Worm (Caenorhabditis elegans) whole organism, L4 larva: Measurements from ENCODE around the gene cest-8.

Experiments used
- R02D3.7 ChIP-seq: fragments of 150-350 bp; sonication (generic microtip); optimal IDR thresholded peaks from 3 replicates; lab custom pipeline; 2014; ENCODE audit warnings: missing biosample characterization, missing genetic modification characterization
- T26A8.4 ChIP-seq: fragments of 200-800 bp; sonication (Bioruptor generic); IDR thresholded peaks from 2 replicates; pipeline ENCODE4 v1.3.6; 2022; ENCODE audit warnings: missing genetic modification characterization, missing compliant biosample characterization
- Y5F2A.4 ChIP-seq: fragments of 200-800 bp; sonication (Bioruptor generic); optimal IDR thresholded peaks from 2 replicates; lab custom pipeline; 2018; ENCODE audit warnings: mild to moderate bottlenecking, missing genetic modification characterization, missing compliant biosample characterization
- ZK337.2 ChIP-seq: fragments of 200-800 bp; sonication (Bioruptor generic); IDR thresholded peaks from 2 replicates; pipeline ENCODE4 v1.3.6; 2022; ENCODE audit warnings: missing genetic modification reagents, missing genetic modification characterization, missing compliant biosample characterization
- ZK546.5 ChIP-seq, 2 experiments: sonication (generic microtip); optimal IDR thresholded peaks; 2 replicates each; lab custom pipeline; 2017; ENCODE audit warnings: missing biosample characterization in 2 of 2, missing genetic modification characterization in 2 of 2
- aha-1 ChIP-seq: fragments of 150-350 bp; peaks from one replicate; lab custom pipeline; 2014; ENCODE audit warnings: missing biosample characterization, missing genetic modification characterization
- arid-1 ChIP-seq: fragments of 200-800 bp; sonication (Bioruptor generic); conservative IDR thresholded peaks from 2 replicates; pipeline ENCODE4 v1.3.6; 2022; ENCODE audit warnings: missing genetic modification reagents, missing genetic modification characterization, missing compliant biosample characterization
- ceh-44 ChIP-seq: fragments of 200-800 bp; sonication (Bioruptor generic); IDR thresholded peaks from 2 replicates; pipeline ENCODE4 v1.3.6; 2022; ENCODE audit warnings: missing genetic modification reagents, missing genetic modification characterization, missing compliant biosample characterization
- ceh-62 ChIP-seq: sonication (generic microtip); optimal IDR thresholded peaks from 2 replicates; lab custom pipeline; 2017; ENCODE audit warnings: missing biosample characterization, missing genetic modification characterization
- cey-2 ChIP-seq: sonication (generic microtip); optimal IDR thresholded peaks from 3 replicates; lab custom pipeline; 2017; ENCODE audit warnings: missing genetic modification characterization, mild to moderate bottlenecking, missing compliant biosample characterization, antibody characterized with exemption, borderline replicate concordance; ENCODE audit not compliant: insufficient read depth
- daf-16 ChIP-seq, 3 experiments: sonication (generic microtip); optimal IDR thresholded peaks; 2 replicates each; lab custom pipeline; 2016 to 2017; ENCODE audit warnings: missing genetic modification characterization in 3 of 3, missing genetic modification reagents in 3 of 3, mild to moderate bottlenecking in 2 of 3, missing compliant biosample characterization in 2 of 3, missing biosample characterization in 1 of 3, moderate library complexity in 1 of 3
- daf-19 ChIP-seq: fragments of 200-800 bp; sonication (Bioruptor generic); conservative IDR thresholded peaks from 2 replicates; pipeline ENCODE4 v1.3.6; 2022; ENCODE audit warnings: missing genetic modification characterization, missing compliant biosample characterization
- daf-8 ChIP-seq: fragments of 200-800 bp; sonication (Bioruptor generic); IDR thresholded peaks from 2 replicates; pipeline ENCODE4 v1.3.6; 2022; ENCODE audit warnings: missing genetic modification characterization, missing compliant biosample characterization
- dmd-6 ChIP-seq: fragments of 200-800 bp; sonication (Bioruptor generic); IDR thresholded peaks from 2 replicates; pipeline ENCODE4 v1.3.6; 2022; ENCODE audit warnings: missing genetic modification reagents, missing genetic modification characterization, missing compliant biosample characterization
- dpl-1 ChIP-seq: fragments of 150-350 bp; optimal IDR thresholded peaks from 2 replicates; lab custom pipeline; 2014; ENCODE audit warnings: missing biosample characterization, missing genetic modification reagents, missing genetic modification characterization
- duxl-1 ChIP-seq: sonication (generic microtip); optimal IDR thresholded peaks from 2 replicates; lab custom pipeline; 2016; ENCODE audit warnings: mild to moderate bottlenecking, missing genetic modification characterization, moderate library complexity, missing compliant biosample characterization; ENCODE audit not compliant: poor library complexity
- dve-1 ChIP-seq: sonication (generic microtip); optimal IDR thresholded peaks from 2 replicates; lab custom pipeline; 2017; ENCODE audit warnings: antibody characterized with exemption, mild to moderate bottlenecking, missing genetic modification characterization, missing compliant biosample characterization; ENCODE audit not compliant: insufficient read depth
- gei-8 ChIP-seq: fragments of 200-800 bp; sonication (Bioruptor generic); optimal IDR thresholded peaks from 2 replicates; lab custom pipeline; 2018; ENCODE audit warnings: mild to moderate bottlenecking, missing genetic modification characterization, missing compliant biosample characterization
- hif-1 ChIP-seq, 2 experiments: sonication (generic microtip); optimal IDR thresholded peaks; 2 replicates each; lab custom pipeline; 2016 to 2017; ENCODE audit warnings: missing compliant biosample characterization in 2 of 2, missing genetic modification characterization in 2 of 2, missing genetic modification reagents in 2 of 2, missing genotype in 2 of 2, mild to moderate bottlenecking in 1 of 2
- hlh-11 ChIP-seq: fragments of 200-800 bp; sonication (Bioruptor generic); optimal IDR thresholded peaks from 2 replicates; lab custom pipeline; 2018; ENCODE audit warnings: mild to moderate bottlenecking, missing genetic modification characterization, missing compliant biosample characterization
- hmg-1.1 ChIP-seq: fragments of 200-800 bp; sonication (Bioruptor generic); IDR thresholded peaks from 2 replicates; pipeline ENCODE4 v1.3.6; 2022; ENCODE audit warnings: missing genetic modification reagents, missing genetic modification characterization, missing compliant biosample characterization
- jun-1 ChIP-seq: fragments of 150-350 bp; optimal IDR thresholded peaks from 2 replicates; lab custom pipeline; 2014; ENCODE audit warnings: missing biosample characterization, missing genetic modification reagents, missing genetic modification characterization
- lin-29 ChIP-seq: fragments of 200-800 bp; sonication (Bioruptor generic); IDR thresholded peaks from 2 replicates; pipeline ENCODE4 v1.3.6; 2022; ENCODE audit warnings: missing genetic modification reagents, missing genetic modification characterization, missing compliant biosample characterization
- lin-39 ChIP-seq: fragments of 150-350 bp; optimal IDR thresholded peaks from 2 replicates; lab custom pipeline; 2014; ENCODE audit warnings: missing biosample characterization, missing genetic modification reagents, missing genetic modification characterization
- lsy-2 ChIP-seq, 2 experiments: fragments of 150-350 bp in 1 of 2; sonication (generic microtip) in 1 of 2; optimal IDR thresholded peaks; 2 replicates each; lab custom pipeline; 2014 to 2017; ENCODE audit warnings: missing biosample characterization in 2 of 2, missing genetic modification characterization in 2 of 2
- madf-5 ChIP-seq, 2 experiments: fragments of 200-800 bp; sonication (Bioruptor generic); IDR thresholded peaks; 2 replicates each; pipeline ENCODE4 v1.3.6; 2022; ENCODE audit warnings: missing compliant biosample characterization in 2 of 2, missing genetic modification characterization in 2 of 2
- mdt-29 ChIP-seq: fragments of 200-800 bp; sonication (Bioruptor generic); IDR thresholded peaks from 2 replicates; pipeline ENCODE4 v1.3.6; 2022; ENCODE audit warnings: missing genetic modification reagents, missing genetic modification characterization, missing compliant biosample characterization
- mep-1 ChIP-seq: fragments of 150-350 bp; sonication (generic microtip); optimal IDR thresholded peaks from 3 replicates; lab custom pipeline; 2014; ENCODE audit warnings: missing biosample characterization, missing genetic modification characterization
- mes-2 ChIP-seq: sonication (generic microtip); optimal IDR thresholded peaks from 2 replicates; lab custom pipeline; 2016; ENCODE audit warnings: missing genotype, mild to moderate bottlenecking, missing genetic modification characterization, missing compliant biosample characterization; ENCODE audit not compliant: poor library complexity, severe bottlenecking
- mxl-2 ChIP-seq: fragments of 200-800 bp; sonication (Bioruptor generic); conservative IDR thresholded peaks from 2 replicates; pipeline ENCODE4 v1.3.6; 2022; ENCODE audit warnings: missing genetic modification reagents, missing genetic modification characterization, missing compliant biosample characterization
- nhr-102 ChIP-seq: sonication (generic microtip); optimal IDR thresholded peaks from 2 replicates; lab custom pipeline; 2016; ENCODE audit warnings: mild to moderate bottlenecking, missing genetic modification characterization, moderate library complexity, missing compliant biosample characterization
- nhr-237 ChIP-seq: sonication (generic microtip); optimal IDR thresholded peaks from 2 replicates; lab custom pipeline; 2017; ENCODE audit warnings: missing biosample characterization, missing genetic modification characterization
- nhr-25 ChIP-seq: sonication (generic microtip); optimal IDR thresholded peaks from 2 replicates; lab custom pipeline; 2017; ENCODE audit warnings: missing genetic modification characterization, mild to moderate bottlenecking, missing compliant biosample characterization, antibody characterized with exemption, moderate library complexity, borderline replicate concordance; ENCODE audit not compliant: insufficient read depth
- nhr-41 ChIP-seq: fragments of 200-800 bp; sonication (Bioruptor generic); IDR thresholded peaks from 2 replicates; pipeline ENCODE4 v1.3.6; 2022; ENCODE audit warnings: missing genetic modification reagents, missing genetic modification characterization, missing compliant biosample characterization
- nhr-6 ChIP-seq: fragments of 150-350 bp; optimal IDR thresholded peaks from 2 replicates; lab custom pipeline; 2014; ENCODE audit warnings: missing biosample characterization, missing genetic modification characterization
- php-3 ChIP-seq: fragments of 200-800 bp; sonication (Bioruptor generic); IDR thresholded peaks from 2 replicates; pipeline ENCODE4 v1.3.6; 2022; ENCODE audit warnings: missing genetic modification reagents, missing genetic modification characterization, missing compliant biosample characterization
- pqm-1 ChIP-seq: sonication (generic microtip); optimal IDR thresholded peaks from 2 replicates; lab custom pipeline; 2017; ENCODE audit warnings: missing biosample characterization, missing genetic modification characterization
- rbr-2 ChIP-seq: sonication (generic microtip); optimal IDR thresholded peaks from 2 replicates; lab custom pipeline; 2016; ENCODE audit warnings: missing genotype, missing genetic modification characterization, missing compliant biosample characterization
- saeg-2 ChIP-seq: fragments of 200-800 bp; sonication (Bioruptor generic); IDR thresholded peaks from 2 replicates; pipeline ENCODE4 v1.3.6; 2022; ENCODE audit warnings: missing genetic modification reagents, missing genetic modification characterization, missing compliant biosample characterization
- sdz-12 ChIP-seq: fragments of 200-800 bp; sonication (Bioruptor generic); optimal IDR thresholded peaks from 2 replicates; lab custom pipeline; 2018; ENCODE audit warnings: mild to moderate bottlenecking, missing genetic modification characterization, missing compliant biosample characterization
- spr-1 ChIP-seq: sonication (generic microtip); optimal IDR thresholded peaks from 2 replicates; lab custom pipeline; 2016; ENCODE audit warnings: mild to moderate bottlenecking, missing genetic modification characterization, missing compliant biosample characterization
- tag-97 ChIP-seq: fragments of 200-800 bp; sonication (Bioruptor generic); IDR thresholded peaks from 2 replicates; pipeline ENCODE4 v1.3.6; 2022; ENCODE audit warnings: missing genetic modification characterization, missing compliant biosample characterization
- tra-1 ChIP-seq: fragments of 200-800 bp; sonication (Bioruptor generic); IDR thresholded peaks from 2 replicates; pipeline ENCODE4 v1.3.6; 2022; ENCODE audit warnings: missing genetic modification reagents, missing genetic modification characterization, missing compliant biosample characterization
- unc-130 ChIP-seq: sonication (generic microtip); optimal IDR thresholded peaks from 2 replicates; lab custom pipeline; 2016; ENCODE audit warnings: missing genetic modification reagents, missing genetic modification characterization, missing compliant biosample characterization
- vab-7 ChIP-seq: fragments of 200-800 bp; sonication (Bioruptor generic); IDR thresholded peaks from 2 replicates; pipeline ENCODE4 v1.3.6; 2022; ENCODE audit warnings: missing genetic modification reagents, missing genetic modification characterization, missing compliant biosample characterization
- zip-2 ChIP-seq: fragments of 150-350 bp; optimal IDR thresholded peaks from 2 replicates; lab custom pipeline; 2014; ENCODE audit warnings: missing biosample characterization, missing genetic modification characterization
- ztf-11 ChIP-seq: fragments of 150-350 bp; optimal IDR thresholded peaks from 2 replicates; lab custom pipeline; 2014; ENCODE audit warnings: missing biosample characterization, missing genetic modification characterization

cest-8 gene

DNA sequence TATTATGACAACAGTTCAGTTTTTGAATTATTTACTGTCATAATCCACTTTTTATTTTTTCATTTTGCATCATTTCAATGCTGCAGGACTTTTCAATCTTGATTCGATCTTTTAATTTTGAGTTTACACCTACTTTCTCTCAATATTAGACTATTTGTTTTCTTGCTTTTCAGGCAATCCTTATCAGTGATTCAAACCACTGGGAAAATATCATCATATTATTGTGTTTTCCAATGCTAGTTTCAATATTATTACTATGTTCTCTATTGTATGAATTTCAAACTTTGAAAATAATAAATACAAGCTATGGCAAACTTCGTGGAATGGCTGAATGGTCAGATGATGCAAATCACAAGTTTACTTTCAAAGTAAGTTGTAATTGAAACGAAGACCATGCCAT is at the start of gene cest-8:
Gene cest-8 (plus strand): TSS at position 184 of the 400 bp plus-strand sequence.
- TF ChIP-seq ZK337.2 (GFP tag; lab: Robert Waterston, UW), result no peak
- TF ChIP-seq ceh-62, result no peak
- TF ChIP-seq nhr-6 (tag; lab: Kevin White, UChicago), result no peak
- no peak for TF ChIP-seq php-3
- TF ChIP-seq rbr-2, result no peak
- TF ChIP-seq lin-39 (tag; lab: Kevin White, UChicago), result no peak
- TF ChIP-seq nhr-237 (tag; lab: Kevin White, UChicago), result no peak
- no peak for TF ChIP-seq ztf-11
- TF ChIP-seq dmd-6 (GFP tag; lab: Robert Waterston, UW), result no peak
- peak; percentile 87 for TF ChIP-seq aha-1 (tag; lab: Kevin White, UChicago)
- no peak for TF ChIP-seq nhr-25 (tag; lab: Kevin White, UChicago)
- no peak for TF ChIP-seq R02D3.7 (tag; lab: Kevin White, UChicago)
- TF ChIP-seq spr-1, result no peak
- TF ChIP-seq saeg-2 (GFP tag; lab: Robert Waterston, UW), result no peak
- no peak for TF ChIP-seq daf-8 (GFP tag; lab: Robert Waterston, UW)
- TF ChIP-seq daf-16 (GFP tag; optimal IDR thresholded peaks at IDR 0.05; lab: Kevin White, UChicago), result no peak
- peak; percentile 97 for TF ChIP-seq daf-16 (tag; optimal IDR thresholded peaks at IDR 0.05; lab: Kevin White, UChicago)
- TF ChIP-seq ZK546.5 (tag; optimal IDR thresholded peaks at IDR 0.05; lab: Kevin White, UChicago), result no peak
- no peak for TF ChIP-seq cey-2
- TF ChIP-seq zip-2 (tag; lab: Kevin White, UChicago), result no peak
- TF ChIP-seq vab-7 (GFP tag; lab: Robert Waterston, UW), result no peak
- peak; percentile 19 for TF ChIP-seq dve-1 (tag; lab: Kevin White, UChicago)
- TF ChIP-seq hif-1 (tag; optimal IDR thresholded peaks at IDR 0.05; lab: Kevin White, UChicago), result no peak
- no peak for TF ChIP-seq mep-1
- TF ChIP-seq pqm-1 (tag; lab: Kevin White, UChicago), result peak; percentile 14
- TF ChIP-seq tag-97 (GFP tag; lab: Robert Waterston, UW), result no peak

DNA sequence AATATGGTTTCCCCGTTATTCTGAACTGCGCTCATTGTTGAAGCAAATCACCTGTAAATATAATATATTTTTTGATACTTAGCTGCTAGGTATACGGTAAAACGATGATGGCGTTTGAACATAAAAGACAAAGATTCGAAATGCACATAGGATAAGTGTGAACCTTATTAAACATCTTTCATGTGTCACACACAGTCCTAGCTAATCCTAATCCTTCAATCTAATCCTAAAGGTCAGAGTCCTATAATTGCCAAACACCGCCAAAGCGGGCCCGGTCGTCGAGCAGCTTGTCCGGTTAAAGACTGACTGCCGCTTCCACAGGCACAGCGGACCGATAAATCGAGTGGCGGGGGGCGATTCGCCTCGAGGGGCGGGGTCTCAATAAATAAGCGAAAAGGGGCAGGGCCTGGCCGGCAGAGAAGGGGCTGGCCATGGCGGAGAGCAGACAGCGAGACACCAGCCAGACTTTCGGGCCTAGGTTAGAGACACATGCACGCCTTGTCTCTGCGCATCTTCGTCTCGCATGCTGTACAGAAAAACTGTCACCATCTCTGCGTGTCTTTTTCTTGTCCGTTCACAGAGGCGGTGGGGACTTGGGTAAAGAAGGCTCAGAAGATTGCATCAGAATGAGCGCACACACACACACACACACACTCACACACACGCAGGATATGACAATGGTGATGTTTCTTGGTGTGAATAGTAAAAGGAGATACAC is 47.7 kb upstream of the cest-8 start, which contains the start of gene F57G12.1:
Gene F57G12.1 (minus strand): TSS at position 51 of the 718 bp plus-strand sequence.
- TF ChIP-seq dve-1 (tag; lab: Kevin White, UChicago) (peak; percentile 73), hlh-11 (tag; lab: Kevin White, UChicago) (peak; percentile 87), ceh-44 (GFP tag; lab: Robert Waterston, UW) (no peak), lsy-2 (tag; optimal IDR thresholded peaks at IDR 0.05; lab: Kevin White, UChicago) (peak; percentile 1 to 51), duxl-1 (tag; lab: Kevin White, UChicago) (no peak), saeg-2 (GFP tag; lab: Robert Waterston, UW) (no peak), jun-1 (tag; lab: Kevin White, UChicago) (no peak), vab-7 (GFP tag; lab: Robert Waterston, UW) (0 out of 2 replicates have a peak, but pooled peaks have one; percentile 41), nhr-41 (GFP tag; lab: Robert Waterston, UW) (no peak), Y5F2A.4 (GFP tag; lab: Kevin White, UChicago) (no peak), aha-1 (tag; lab: Kevin White, UChicago) (peak; percentile 100), sdz-12 (no peak), mdt-29 (GFP tag; lab: Robert Waterston, UW) (no peak), madf-5 (GFP tag; IDR thresholded peaks at IDR 0.05; lab: Robert Waterston, UW) (no peak), T26A8.4 (GFP tag; lab: Robert Waterston, UW) (0 out of 2 replicates have a peak, but pooled peaks have one; percentile 15), unc-130 (GFP tag; lab: Kevin White, UChicago) (no peak), mes-2 (tag; lab: Kevin White, UChicago) (peak; percentile 67), hmg-1.1 (GFP tag; lab: Robert Waterston, UW) (peak; percentile 91), lin-29 (GFP tag; lab: Robert Waterston, UW) (no peak), mxl-2 (GFP tag; lab: Robert Waterston, UW) (no peak), arid-1 (GFP tag; lab: Robert Waterston, UW) (peak; percentile 58), gei-8 (GFP tag; lab: Kevin White, UChicago) (no peak), tag-97 (GFP tag; lab: Robert Waterston, UW) (no peak), nhr-237 (tag; lab: Kevin White, UChicago) (no peak), nhr-102 (peak; percentile 20), daf-19 (GFP tag; lab: Robert Waterston, UW) (no peak), tra-1 (GFP tag; lab: Robert Waterston, UW) (peak; percentile 68; the same call in 1 of the 2 replicates), dpl-1 (GFP tag; lab: Kevin White, UChicago) (peak; percentile 11)
